Worm (Caenorhabditis elegans): Measurements from ENCODE around the gene F26H11.4.

F26H11.4 gene

ce11 chrII:14374594-14374993 is 33.8 kb upstream of the F26H11.4 start:
- TF ChIP-seq nhr-6 (tag; optimal IDR thresholded peaks at IDR 0.05) (no peak), nhr-77 (tag; optimal IDR thresholded peaks at IDR 0.05) (no peak)

ce11 chrII:14377796-14378195 is 30.6 kb upstream of the F26H11.4 start, which contains the start of gene acr-20:
Gene acr-20 (minus strand): TSS chrII:14377896.
- no peak for TF ChIP-seq ztf-1 (GFP tag; conservative IDR thresholded peaks at IDR 0.05)
- no peak for TF ChIP-seq crh-2 (tag; optimal IDR thresholded peaks at IDR 0.05)
- TF ChIP-seq nhr-25 (tag; optimal IDR thresholded peaks at IDR 0.05) = no peak
- TF ChIP-seq nhr-237 (tag; optimal IDR thresholded peaks at IDR 0.05) = no peak
- TF ChIP-seq blmp-1 (tag; optimal IDR thresholded peaks at IDR 0.05; ENCODE audit: insufficient read depth) = no peak
- TF ChIP-seq fos-1 (tag; optimal IDR thresholded peaks at IDR 0.05) = no peak
- TF ChIP-seq ztf-4 (tag; optimal IDR thresholded peaks at IDR 0.05) = no peak
- TF ChIP-seq aly-2 (tag; optimal IDR thresholded peaks at IDR 0.05) = no peak
- TF ChIP-seq mdl-1 (tag; optimal IDR thresholded peaks at IDR 0.05) = no peak
- no peak for TF ChIP-seq nhr-77 (tag; optimal IDR thresholded peaks at IDR 0.05)
- no peak for TF ChIP-seq snpc-4 (tag; optimal IDR thresholded peaks at IDR 0.05)
- no peak for TF ChIP-seq ama-1 (optimal IDR thresholded peaks at IDR 0.05)

ce11 chrII:14380778-14381177 is 27.6 kb upstream of the F26H11.4 start:
- TF ChIP-seq sma-9 (GFP tag; optimal IDR thresholded peaks at IDR 0.05) = no peak
- no peak for TF ChIP-seq sma-9 (tag; optimal IDR thresholded peaks at IDR 0.05)
- no peak for TF ChIP-seq F13H6.1 (tag; optimal IDR thresholded peaks at IDR 0.05)
- no peak for TF ChIP-seq ceh-16 (tag; optimal IDR thresholded peaks at IDR 0.05)
- TF ChIP-seq R02D3.7 (tag; optimal IDR thresholded peaks at IDR 0.05) = no peak
- no peak for TF ChIP-seq nhr-23 (tag; optimal IDR thresholded peaks at IDR 0.05)
- no peak for TF ChIP-seq elt-3 (tag; optimal IDR thresholded peaks at IDR 0.05)
- TF ChIP-seq sem-4 (tag; optimal IDR thresholded peaks at IDR 0.05) = no peak
- TF ChIP-seq nhr-12 (tag; optimal IDR thresholded peaks at IDR 0.05) = no peak
- no peak for TF ChIP-seq ztf-4 (tag; optimal IDR thresholded peaks at IDR 0.05)
- TF ChIP-seq nhr-25 (tag; optimal IDR thresholded peaks at IDR 0.05) = no peak
- no peak for TF ChIP-seq dmd-4 (tag; optimal IDR thresholded peaks at IDR 0.05)
- no peak for TF ChIP-seq lin-39 (tag; optimal IDR thresholded peaks at IDR 0.05)
- no peak for TF ChIP-seq gmeb-1 (tag; optimal IDR thresholded peaks at IDR 0.05)
- TF ChIP-seq peb-1 (tag; optimal IDR thresholded peaks at IDR 0.05) = no peak
- no peak for TF ChIP-seq ama-1 (optimal IDR thresholded peaks at IDR 0.05)
- TF ChIP-seq lsy-2 (tag; optimal IDR thresholded peaks at IDR 0.05) = no peak

- TF ChIP-seq nhr-23 (tag; optimal IDR thresholded peaks at IDR 0.05) = no peak
- no peak for TF ChIP-seq egl-27 (tag; optimal IDR thresholded peaks at IDR 0.05)
- no peak for TF ChIP-seq snpc-4 (tag; optimal IDR thresholded peaks at IDR 0.05)
- TF ChIP-seq lin-11 (tag; optimal IDR thresholded peaks at IDR 0.05) = no peak
- no peak for TF ChIP-seq nhr-12 (tag; optimal IDR thresholded peaks at IDR 0.05)
- TF ChIP-seq nhr-11 (tag; optimal IDR thresholded peaks at IDR 0.05) = no peak
- TF ChIP-seq mdl-1 (tag; optimal IDR thresholded peaks at IDR 0.05) = no peak
- no peak for TF ChIP-seq fos-1 (tag; optimal IDR thresholded peaks at IDR 0.05)
- TF ChIP-seq alr-1 (tag; optimal IDR thresholded peaks at IDR 0.05) = no peak
- TF ChIP-seq nhr-21 (tag; optimal IDR thresholded peaks at IDR 0.05) = no peak
- no peak for TF ChIP-seq sma-3 (GFP tag; optimal IDR thresholded peaks at IDR 0.05)
- no peak for TF ChIP-seq nhr-25 (tag; optimal IDR thresholded peaks at IDR 0.05)
- no peak for TF ChIP-seq zag-1 (tag; optimal IDR thresholded peaks at IDR 0.05)
- TF ChIP-seq unc-39 (tag; optimal IDR thresholded peaks at IDR 0.05) = no peak
Measured at ce11 chrII:14381450-14381849, 27.0 kb upstream of the F26H11.4 start, which contains the start of gene sdz-26. Gene sdz-26 (plus strand): TSS chrII:14381750.

ce11 chrII:14383644-14384043 is 24.8 kb upstream of the F26H11.4 start, which contains the start of gene mes-2:
Gene mes-2 (plus strand): TSS chrII:14383973.
- TF ChIP-seq skn-1 (tag; optimal IDR thresholded peaks at IDR 0.05) = no peak
- TF ChIP-seq zag-1 (tag; optimal IDR thresholded peaks at IDR 0.05) = no peak
- no peak for TF ChIP-seq alr-1 (tag; optimal IDR thresholded peaks at IDR 0.05)
- TF ChIP-seq snpc-4 (tag; optimal IDR thresholded peaks at IDR 0.05) = peak; percentile 72
- TF ChIP-seq lsy-2 (tag; optimal IDR thresholded peaks at IDR 0.05) = peak; percentile 82 to 92
- peak; percentile 16 for TF ChIP-seq fos-1 (tag; optimal IDR thresholded peaks at IDR 0.05)
- TF ChIP-seq nhr-237 (tag; optimal IDR thresholded peaks at IDR 0.05) = no peak
- peak; percentile 27 for TF ChIP-seq ztf-4 (tag; optimal IDR thresholded peaks at IDR 0.05)
- peak; percentile 78 for TF ChIP-seq mab-5 (tag; optimal IDR thresholded peaks at IDR 0.05)
- TF ChIP-seq nhr-10 (tag; optimal IDR thresholded peaks at IDR 0.05) = peak; percentile 57
- TF ChIP-seq nhr-129 (tag; optimal IDR thresholded peaks at IDR 0.05) = peak; percentile 74
- TF ChIP-seq nhr-23 (tag; optimal IDR thresholded peaks at IDR 0.05) = no peak
- no peak for TF ChIP-seq lin-11 (tag; optimal IDR thresholded peaks at IDR 0.05)
- no peak for TF ChIP-seq aly-2 (tag; optimal IDR thresholded peaks at IDR 0.05)
- no peak for TF ChIP-seq nhr-77 (tag; optimal IDR thresholded peaks at IDR 0.05)
- TF ChIP-seq dmd-4 (tag; optimal IDR thresholded peaks at IDR 0.05) = no peak
- no peak for TF ChIP-seq ceh-16 (tag; optimal IDR thresholded peaks at IDR 0.05)
- TF ChIP-seq nhr-25 (tag; optimal IDR thresholded peaks at IDR 0.05) = peak; percentile 72
- peak; percentile 63 for TF ChIP-seq F13H6.1 (tag; optimal IDR thresholded peaks at IDR 0.05)
- no peak for TF ChIP-seq lin-39 (tag; optimal IDR thresholded peaks at IDR 0.05)
- peak; percentile 87 for TF ChIP-seq crh-2 (tag; optimal IDR thresholded peaks at IDR 0.05)
- peak; percentile 76 for TF ChIP-seq sma-3 (GFP tag; optimal IDR thresholded peaks at IDR 0.05)
- TF ChIP-seq Y55F3AM.14 (GFP tag; optimal IDR thresholded peaks at IDR 0.05) = no peak
- no peak for TF ChIP-seq nhr-12 (tag; optimal IDR thresholded peaks at IDR 0.05)
- no peak for TF ChIP-seq peb-1 (tag; optimal IDR thresholded peaks at IDR 0.05)
- TF ChIP-seq nhr-21 (tag; optimal IDR thresholded peaks at IDR 0.05) = peak; percentile 70
- no peak for TF ChIP-seq mbf-1 (tag; optimal IDR thresholded peaks at IDR 0.05)
- peak; percentile 19 for TF ChIP-seq sem-4 (tag; optimal IDR thresholded peaks at IDR 0.05)
- TF ChIP-seq unc-55 (GFP tag; optimal IDR thresholded peaks at IDR 0.05) = peak; percentile 95
- TF ChIP-seq unc-62 (GFP tag; optimal IDR thresholded peaks at IDR 0.05) = no peak
- TF ChIP-seq gmeb-1 (tag; optimal IDR thresholded peaks at IDR 0.05) = peak; percentile 99
